ENCODE assay signal across 1 fruit fly cellular context in genomic region chr3L:21196563-21196962, dm6.
TF ChIP-seq lines count a peak whose summit lies in the region.

TSS of gene Targ3 (plus strand) at chr3L:21196831.
TSS of gene park (minus strand) at chr3L:21196853.

TF ChIP-seq in whole organism, embryonic, 481 proteins besides CTCF, POLR2A, EP300 and RAD21 (continued from another document and continues in another):
- no peak for TF ChIP-seq Adf1 (GFP tag; IDR thresholded peaks at IDR 0.05; lab: Robert Waterston, UW)
- 0 out of 3 replicates have a peak, but pooled peaks have one; percentile 33 for TF ChIP-seq CG2199 (GFP tag; IDR thresholded peaks at IDR 0.05; lab: Robert Waterston, UW)
- no peak for TF ChIP-seq Lhr (GFP tag; optimal IDR thresholded peaks at IDR 0.05; lab: Kevin White, UChicago)
- TF ChIP-seq CG6683 (GFP tag; optimal IDR thresholded peaks at IDR 0.05; lab: Kevin White, UChicago): no peak
- no peak for TF ChIP-seq ab (GFP tag; optimal IDR thresholded peaks at IDR 0.05; lab: Kevin White, UChicago)
- TF ChIP-seq sim (GFP tag; IDR thresholded peaks at IDR 0.05; lab: Robert Waterston, UW): no peak
- TF ChIP-seq CG1603 (tag; optimal IDR thresholded peaks at IDR 0.05; lab: Kevin White, UChicago): peak; percentile 68
- TF ChIP-seq Fer2 (tag; optimal IDR thresholded peaks at IDR 0.05; lab: Kevin White, UChicago): no peak
- TF ChIP-seq CG10654 (GFP tag; optimal IDR thresholded peaks at IDR 0.05; lab: Kevin White, UChicago): no peak
- no peak for TF ChIP-seq ftz-f1 (GFP tag; optimal IDR thresholded peaks at IDR 0.05; lab: Kevin White, UChicago)
- TF ChIP-seq CG17829 (tag; optimal IDR thresholded peaks at IDR 0.05; lab: Kevin White, UChicago): peak; percentile 4
- TF ChIP-seq CG15479 (GFP tag; optimal IDR thresholded peaks at IDR 0.05; lab: Kevin White, UChicago): no peak
- TF ChIP-seq CG11398 (GFP tag; optimal IDR thresholded peaks at IDR 0.05; lab: Kevin White, UChicago): peak; percentile 17
- TF ChIP-seq wek (GFP tag; optimal IDR thresholded peaks at IDR 0.05; lab: Kevin White, UChicago): no peak
- TF ChIP-seq CG2712 (tag; optimal IDR thresholded peaks at IDR 0.05; lab: Kevin White, UChicago): no peak
- no peak for TF ChIP-seq Eip74EF (GFP tag; optimal IDR thresholded peaks at IDR 0.05; lab: Kevin White, UChicago)
- no peak for TF ChIP-seq ap (GFP tag; IDR thresholded peaks at IDR 0.05; lab: Robert Waterston, UW)
- TF ChIP-seq HmgZ (tag; optimal IDR thresholded peaks at IDR 0.05; lab: Kevin White, UChicago): peak; percentile 48
- peak; percentile 2 for TF ChIP-seq D19A (tag; optimal IDR thresholded peaks at IDR 0.05; lab: Kevin White, UChicago)
- no peak for TF ChIP-seq CG7357 (GFP tag; IDR thresholded peaks at IDR 0.05; lab: Robert Waterston, UW)
- no peak for TF ChIP-seq Chrac-16 (GFP tag; optimal IDR thresholded peaks at IDR 0.05; lab: Kevin White, UChicago)
- TF ChIP-seq fd96Cb (tag; optimal IDR thresholded peaks at IDR 0.05; lab: Kevin White, UChicago): no peak
- no peak for TF ChIP-seq BtbVII (GFP tag; optimal IDR thresholded peaks at IDR 0.05; lab: Kevin White, UChicago)
- TF ChIP-seq gcm (GFP tag; optimal IDR thresholded peaks at IDR 0.05; lab: Kevin White, UChicago): no peak
- TF ChIP-seq Dip2 (GFP tag; IDR thresholded peaks at IDR 0.05; lab: Robert Waterston, UW): no peak
- peak; percentile 30; the same call in 1 of the 2 replicates for TF ChIP-seq sna (GFP tag; IDR thresholded peaks at IDR 0.05; lab: Robert Waterston, UW; ENCODE audit: partially characterized antibody)
- TF ChIP-seq CG10431 (GFP tag; optimal IDR thresholded peaks at IDR 0.05; lab: Kevin White, UChicago): no peak
- TF ChIP-seq B-H1 (GFP tag; IDR thresholded peaks at IDR 0.05; lab: Robert Waterston, UW): no peak
- TF ChIP-seq twi (tag; optimal IDR thresholded peaks at IDR 0.05; lab: Kevin White, UChicago): no peak
- peak; percentile 45 for TF ChIP-seq CG17385 (GFP tag; optimal IDR thresholded peaks at IDR 0.05; lab: Kevin White, UChicago)
- TF ChIP-seq pan (optimal IDR thresholded peaks at IDR 0.05; lab: Kevin White, UChicago): no peak
- TF ChIP-seq pan (GFP tag; optimal IDR thresholded peaks at IDR 0.05 in 1 of 2, IDR thresholded peaks at IDR 0.05 in 1 of 2): peak in 1 of 2 experiments; percentile 22
- no peak for TF ChIP-seq CG17802 (tag; optimal IDR thresholded peaks at IDR 0.05; lab: Kevin White, UChicago)
- TF ChIP-seq CG14965 (GFP tag; optimal IDR thresholded peaks at IDR 0.05; lab: Kevin White, UChicago; ENCODE audit: borderline replicate concordance): no peak
- TF ChIP-seq nau (GFP tag; optimal IDR thresholded peaks at IDR 0.05; lab: Kevin White, UChicago): no peak
- TF ChIP-seq tio (GFP tag; optimal IDR thresholded peaks at IDR 0.05; lab: Kevin White, UChicago): no peak
- TF ChIP-seq CG11723 (GFP tag; optimal IDR thresholded peaks at IDR 0.05; lab: Kevin White, UChicago): no peak
- TF ChIP-seq CG4707 (GFP tag; optimal IDR thresholded peaks at IDR 0.05; lab: Kevin White, UChicago): no peak
- TF ChIP-seq CG2889 (GFP tag; IDR thresholded peaks at IDR 0.05; lab: Robert Waterston, UW): no peak
- TF ChIP-seq crp (GFP tag; optimal IDR thresholded peaks at IDR 0.05; lab: Kevin White, UChicago): peak; percentile 45 to 92
- peak; percentile 49 for TF ChIP-seq Hmr (GFP tag; optimal IDR thresholded peaks at IDR 0.05; lab: Kevin White, UChicago)
- peak; percentile 19 for TF ChIP-seq Fer1 (GFP tag; optimal IDR thresholded peaks at IDR 0.05; lab: Kevin White, UChicago)
- TF ChIP-seq CG14667 (GFP tag; IDR thresholded peaks at IDR 0.05; lab: Robert Waterston, UW): no peak
- no peak for TF ChIP-seq CG10462 (GFP tag; optimal IDR thresholded peaks at IDR 0.05; lab: Kevin White, UChicago)
- no peak for TF ChIP-seq onecut (GFP tag; IDR thresholded peaks at IDR 0.05; lab: Robert Waterston, UW)
- TF ChIP-seq croc (GFP tag; conservative IDR thresholded peaks at IDR 0.05; lab: Robert Waterston, UW): no peak
- no peak for TF ChIP-seq chm (GFP tag; IDR thresholded peaks at IDR 0.05; lab: Robert Waterston, UW)
- TF ChIP-seq Elba2 (GFP tag; optimal IDR thresholded peaks at IDR 0.05; lab: Kevin White, UChicago): no peak
- no peak for TF ChIP-seq Rx (GFP tag; IDR thresholded peaks at IDR 0.05; lab: Robert Waterston, UW)
- no peak for TF ChIP-seq salm (tag; optimal IDR thresholded peaks at IDR 0.05; lab: Kevin White, UChicago)
- TF ChIP-seq CG8359 (GFP tag; optimal IDR thresholded peaks at IDR 0.05; lab: Kevin White, UChicago; ENCODE audit: borderline replicate concordance): no peak
- TF ChIP-seq CG18011 (GFP tag; optimal IDR thresholded peaks at IDR 0.05; lab: Kevin White, UChicago): peak; percentile 2
- TF ChIP-seq CG32532 (GFP tag; IDR thresholded peaks at IDR 0.05; lab: Robert Waterston, UW): no peak
- no peak for TF ChIP-seq knrl (GFP tag; IDR thresholded peaks at IDR 0.05; lab: Robert Waterston, UW; ENCODE audit: partially characterized antibody)
- peak; percentile 27 for TF ChIP-seq mam (GFP tag; optimal IDR thresholded peaks at IDR 0.05; lab: Kevin White, UChicago)
- peak; percentile 2 for TF ChIP-seq CG13775 (GFP tag; optimal IDR thresholded peaks at IDR 0.05; lab: Kevin White, UChicago)
- TF ChIP-seq CG30403 (GFP tag; optimal IDR thresholded peaks at IDR 0.05; lab: Kevin White, UChicago): peak; percentile 17
- no peak for TF ChIP-seq gce (GFP tag; IDR thresholded peaks at IDR 0.05; lab: Robert Waterston, UW)
- no peak for TF ChIP-seq p53 (GFP tag; optimal IDR thresholded peaks at IDR 0.05; lab: Kevin White, UChicago)
- TF ChIP-seq CG3065 (GFP tag; optimal IDR thresholded peaks at IDR 0.05; lab: Kevin White, UChicago): no peak
- no peak for TF ChIP-seq CG7963 (GFP tag; IDR thresholded peaks at IDR 0.05; lab: Robert Waterston, UW; ENCODE audit: partially characterized antibody)
- no peak for TF ChIP-seq Hey (tag; optimal IDR thresholded peaks at IDR 0.05; lab: Kevin White, UChicago)
- no peak for TF ChIP-seq hth (optimal IDR thresholded peaks at IDR 0.05; lab: Kevin White, UChicago)
- no peak for TF ChIP-seq Atf3 (GFP tag; optimal IDR thresholded peaks at IDR 0.05; lab: Kevin White, UChicago)
- no peak for TF ChIP-seq Awh (GFP tag; IDR thresholded peaks at IDR 0.05; lab: Robert Waterston, UW)
- TF ChIP-seq CG18262 (tag; optimal IDR thresholded peaks at IDR 0.05; lab: Kevin White, UChicago): no peak
- TF ChIP-seq CG10274 (GFP tag; optimal IDR thresholded peaks at IDR 0.05; lab: Kevin White, UChicago): no peak
- TF ChIP-seq Max (GFP tag; optimal IDR thresholded peaks at IDR 0.05; lab: Kevin White, UChicago): no peak
- TF ChIP-seq CG4617 (GFP tag; optimal IDR thresholded peaks at IDR 0.05; lab: Kevin White, UChicago; ENCODE audit: borderline replicate concordance): peak; percentile 57
- TF ChIP-seq vfl (GFP tag; optimal IDR thresholded peaks at IDR 0.05; lab: Kevin White, UChicago): no peak
- TF ChIP-seq NK7.1 (GFP tag; optimal IDR thresholded peaks at IDR 0.05; lab: Kevin White, UChicago): no peak
- TF ChIP-seq CG13624 (GFP tag; optimal IDR thresholded peaks at IDR 0.05; lab: Kevin White, UChicago): no peak
- TF ChIP-seq wdn (GFP tag; IDR thresholded peaks at IDR 0.05; lab: Robert Waterston, UW): no peak
- no peak for TF ChIP-seq ttk (GFP tag; IDR thresholded peaks at IDR 0.05; lab: Robert Waterston, UW)
- TF ChIP-seq CG12659 (GFP tag; optimal IDR thresholded peaks at IDR 0.05; lab: Kevin White, UChicago): peak; percentile 60
- TF ChIP-seq CG7372 (GFP tag; IDR thresholded peaks at IDR 0.05; lab: Robert Waterston, UW): no peak
- TF ChIP-seq CG6765 (GFP tag; optimal IDR thresholded peaks at IDR 0.05; lab: Kevin White, UChicago): no peak
- TF ChIP-seq CG10565 (GFP tag; optimal IDR thresholded peaks at IDR 0.05; lab: Kevin White, UChicago): no peak
- no peak for TF ChIP-seq Optix (GFP tag; IDR thresholded peaks at IDR 0.05; lab: Robert Waterston, UW)
- TF ChIP-seq Gug (GFP tag; IDR thresholded peaks at IDR 0.05; lab: Robert Waterston, UW): 0 out of 4 replicates have a peak, but pooled peaks have one; percentile 4
- TF ChIP-seq CG3281 (GFP tag; optimal IDR thresholded peaks at IDR 0.05; lab: Kevin White, UChicago): no peak
- peak; percentile 18 for TF ChIP-seq CG12942 (GFP tag; optimal IDR thresholded peaks at IDR 0.05; lab: Kevin White, UChicago)
- no peak for TF ChIP-seq CG5180 (GFP tag; optimal IDR thresholded peaks at IDR 0.05; lab: Kevin White, UChicago)
- peak; percentile 21 for TF ChIP-seq fu2 (GFP tag; optimal IDR thresholded peaks at IDR 0.05; lab: Kevin White, UChicago)
- no peak for TF ChIP-seq Camta (GFP tag; optimal IDR thresholded peaks at IDR 0.05; lab: Kevin White, UChicago)
- peak; percentile 76 for TF ChIP-seq CG17186 (GFP tag; optimal IDR thresholded peaks at IDR 0.05; lab: Kevin White, UChicago)
- no peak for TF ChIP-seq CG12299 (tag; optimal IDR thresholded peaks at IDR 0.05; lab: Kevin White, UChicago)
- no peak for TF ChIP-seq cad (GFP tag; optimal IDR thresholded peaks at IDR 0.05; lab: Kevin White, UChicago)
- no peak for TF ChIP-seq sisA (GFP tag; IDR thresholded peaks at IDR 0.05; lab: Robert Waterston, UW)
- TF ChIP-seq CG12391 (tag; optimal IDR thresholded peaks at IDR 0.05; lab: Kevin White, UChicago): no peak
- no peak for TF ChIP-seq CG6813 (GFP tag; optimal IDR thresholded peaks at IDR 0.05; lab: Kevin White, UChicago)
- no peak for TF ChIP-seq CG1602 (GFP tag; optimal IDR thresholded peaks at IDR 0.05; lab: Kevin White, UChicago)
- no peak for TF ChIP-seq fd102C (GFP tag; optimal IDR thresholded peaks at IDR 0.05; lab: Kevin White, UChicago)
- no peak for TF ChIP-seq nerfin-2 (GFP tag; IDR thresholded peaks at IDR 0.05; lab: Robert Waterston, UW; ENCODE audit: partially characterized antibody)
- no peak for TF ChIP-seq gro (GFP tag; optimal IDR thresholded peaks at IDR 0.05; lab: Kevin White, UChicago)
- TF ChIP-seq lov (optimal IDR thresholded peaks at IDR 0.05; lab: Kevin White, UChicago): no peak
- no peak for TF ChIP-seq lov (GFP tag; IDR thresholded peaks at IDR 0.05; lab: Robert Waterston, UW)
- no peak for TF ChIP-seq CG3726 (GFP tag; IDR thresholded peaks at IDR 0.05; lab: Robert Waterston, UW)
- TF ChIP-seq CG5953 (GFP tag; IDR thresholded peaks at IDR 0.05; lab: Robert Waterston, UW): no peak
- peak; percentile 2 for TF ChIP-seq Mes4 (GFP tag; optimal IDR thresholded peaks at IDR 0.05; lab: Kevin White, UChicago)
- TF ChIP-seq Oaz (GFP tag; IDR thresholded peaks at IDR 0.05; lab: Robert Waterston, UW): no peak
- no peak for TF ChIP-seq eve (GFP tag; optimal IDR thresholded peaks at IDR 0.05; lab: Kevin White, UChicago)
- no peak for TF ChIP-seq CG42726 (GFP tag; IDR thresholded peaks at IDR 0.05; lab: Robert Waterston, UW; ENCODE audit: partially characterized antibody)
- peak; percentile 23 for TF ChIP-seq CG9437 (GFP tag; optimal IDR thresholded peaks at IDR 0.05; lab: Kevin White, UChicago)
- TF ChIP-seq bab2 (GFP tag; optimal IDR thresholded peaks at IDR 0.05; lab: Kevin White, UChicago): no peak
- TF ChIP-seq Sry-δ (GFP tag; optimal IDR thresholded peaks at IDR 0.05; lab: Kevin White, UChicago): peak; percentile 20
- no peak for TF ChIP-seq bbx (GFP tag; IDR thresholded peaks at IDR 0.05; lab: Robert Waterston, UW; ENCODE audit: partially characterized antibody)
- TF ChIP-seq btn (GFP tag; optimal IDR thresholded peaks at IDR 0.05; lab: Kevin White, UChicago): no peak
- TF ChIP-seq CG11560 (tag; IDR thresholded peaks at IDR 0.05; lab: Robert Waterston, UW): no peak
- no peak for TF ChIP-seq CG43689 (GFP tag; IDR thresholded peaks at IDR 0.05; lab: Robert Waterston, UW)
- TF ChIP-seq en (GFP tag; optimal IDR thresholded peaks at IDR 0.05; lab: Kevin White, UChicago): no peak
- no peak for TF ChIP-seq CG15601 (tag; optimal IDR thresholded peaks at IDR 0.05; lab: Kevin White, UChicago)
- TF ChIP-seq CG8924 (tag; optimal IDR thresholded peaks at IDR 0.05; lab: Kevin White, UChicago): no peak
- TF ChIP-seq HLHmδ (GFP tag; optimal IDR thresholded peaks at IDR 0.05; lab: Kevin White, UChicago): no peak
- no peak for TF ChIP-seq HHEX (GFP tag; optimal IDR thresholded peaks at IDR 0.05; lab: Kevin White, UChicago)
- no peak for TF ChIP-seq tna (GFP tag; IDR thresholded peaks at IDR 0.05; lab: Robert Waterston, UW; ENCODE audit: partially characterized antibody)
- TF ChIP-seq CG16815 (GFP tag; optimal IDR thresholded peaks at IDR 0.05; lab: Kevin White, UChicago): no peak
- TF ChIP-seq Hmx (GFP tag; optimal IDR thresholded peaks at IDR 0.05; lab: Kevin White, UChicago): no peak
- no peak for TF ChIP-seq oc (tag; optimal IDR thresholded peaks at IDR 0.05; lab: Kevin White, UChicago)
- TF ChIP-seq Lim3 (GFP tag; IDR thresholded peaks at IDR 0.05; lab: Robert Waterston, UW): no peak
- peak; percentile 77 for TF ChIP-seq CG2120 (GFP tag; optimal IDR thresholded peaks at IDR 0.05; lab: Kevin White, UChicago)
- no peak for TF ChIP-seq CG18764 (GFP tag; optimal IDR thresholded peaks at IDR 0.05; lab: Kevin White, UChicago)
- TF ChIP-seq Med (GFP tag; lab: Kevin White, UChicago): peak; percentile 89
- no peak for TF ChIP-seq gt (GFP tag; IDR thresholded peaks at IDR 0.05; lab: Robert Waterston, UW)
- TF ChIP-seq CG4282 (GFP tag; optimal IDR thresholded peaks at IDR 0.05; lab: Kevin White, UChicago): peak; percentile 55
- no peak for TF ChIP-seq prd (optimal IDR thresholded peaks at IDR 0.05; lab: Kevin White, UChicago)
- no peak for TF ChIP-seq prd (GFP tag; IDR thresholded peaks at IDR 0.05; lab: Robert Waterston, UW)
- no peak for TF ChIP-seq pros (GFP tag; optimal IDR thresholded peaks at IDR 0.05; lab: Kevin White, UChicago)
- no peak for TF ChIP-seq tgo (GFP tag; IDR thresholded peaks at IDR 0.05; lab: Robert Waterston, UW)
- no peak for TF ChIP-seq ac (GFP tag; optimal IDR thresholded peaks at IDR 0.05; lab: Kevin White, UChicago)
- TF ChIP-seq CG13287 (GFP tag; IDR thresholded peaks at IDR 0.05; lab: Robert Waterston, UW; ENCODE audit: partially characterized antibody): peak; percentile 49
- TF ChIP-seq CG12104 (GFP tag; optimal IDR thresholded peaks at IDR 0.05; lab: Kevin White, UChicago): no peak
- no peak; the same call in 1 of the 2 replicates for TF ChIP-seq amos (GFP tag; IDR thresholded peaks at IDR 0.05; lab: Robert Waterston, UW; ENCODE audit: partially characterized antibody)
- no peak for TF ChIP-seq fd3F (GFP tag; optimal IDR thresholded peaks at IDR 0.05; lab: Kevin White, UChicago)
- no peak for TF ChIP-seq sens-2 (GFP tag; IDR thresholded peaks at IDR 0.05; lab: Robert Waterston, UW)
- TF ChIP-seq br (optimal IDR thresholded peaks at IDR 0.05; lab: Kevin White, UChicago): no peak
- peak; percentile 10 for TF ChIP-seq CG13123 (GFP tag; optimal IDR thresholded peaks at IDR 0.05; lab: Kevin White, UChicago)
